Worm (Caenorhabditis elegans) whole organism, late embryonic: ENCODE measurements around the gene B0361.4.

Experiments used
- C38D4.7 ChIP-seq: fragments of 200-800 bp; sonication (Bioruptor generic); optimal IDR thresholded peaks from 2 replicates; lab custom pipeline; 2018; ENCODE audit warnings: mild to moderate bottlenecking, missing genetic modification characterization, moderate library complexity, missing compliant biosample characterization
- K02D7.2 ChIP-seq: sonication (generic microtip); optimal IDR thresholded peaks from 2 replicates; lab custom pipeline; 2017; ENCODE audit warnings: mild to moderate bottlenecking, missing genetic modification characterization, missing compliant biosample characterization
- ama-1 ChIP-seq: fragments of 150-350 bp; optimal IDR thresholded peaks from 2 replicates; lab custom pipeline; 2014
- ceh-9 ChIP-seq: sonication (generic microtip); optimal IDR thresholded peaks from 2 replicates; lab custom pipeline; 2016; ENCODE audit warnings: mild to moderate bottlenecking, missing genetic modification characterization, inconsistent platforms, missing compliant biosample characterization
- elt-4 ChIP-seq: sonication (generic microtip); optimal IDR thresholded peaks from 2 replicates; lab custom pipeline; 2016; ENCODE audit warnings: missing genetic modification characterization, missing compliant biosample characterization
- ets-4 ChIP-seq: sonication (generic microtip); optimal IDR thresholded peaks from 2 replicates; lab custom pipeline; 2016; ENCODE audit warnings: missing genetic modification characterization, missing compliant biosample characterization
- eyg-1 ChIP-seq: sonication (generic microtip); optimal IDR thresholded peaks from 2 replicates; lab custom pipeline; 2016; ENCODE audit warnings: missing genotype, missing genetic modification characterization, missing compliant biosample characterization
- nhr-11 ChIP-seq: fragments of 150-350 bp; optimal IDR thresholded peaks from 2 replicates; lab custom pipeline; 2014; ENCODE audit warnings: missing biosample characterization, missing genetic modification characterization

- TF ChIP-seq K02D7.2 (tag; lab: Kevin White, UChicago) (no peak), C38D4.7 (GFP tag; lab: Kevin White, UChicago) (no peak), eyg-1 (tag; lab: Kevin White, UChicago) (no peak), ets-4 (tag; lab: Kevin White, UChicago) (no peak), ceh-9 (no peak), nhr-11 (tag; lab: Kevin White, UChicago) (no peak), ama-1 (lab: Kevin White, UChicago) (no peak), elt-4 (no peak)
These were observed 55.7 kb downstream of the B0361.4 start for ce11 chrIII:7314473-7314872.
